Worm (Caenorhabditis elegans) whole organism, L4 larva: ENCODE measurements around the gene R07A4.3.

ENCODE experiments used
- F10B5.3 ChIP-seq: sonication (generic microtip); optimal IDR thresholded peaks from 2 replicates; lab custom pipeline; 2016; ENCODE audit warnings: mild to moderate bottlenecking, missing genetic modification characterization, missing compliant biosample characterization
- F44E2.7 ChIP-seq: fragments of 200-800 bp; sonication (Bioruptor generic); IDR thresholded peaks from 2 replicates; pipeline ENCODE4 v2.1.2; 2022; ENCODE audit warnings: missing genetic modification characterization, missing compliant biosample characterization
- F49E8.2 ChIP-seq: sonication (generic microtip); optimal IDR thresholded peaks from 2 replicates; lab custom pipeline; 2016; ENCODE audit warnings: missing compliant biosample characterization, mild to moderate bottlenecking, missing genetic modification characterization, borderline replicate concordance
- ZK546.5 ChIP-seq, 2 experiments: sonication (generic microtip); optimal IDR thresholded peaks; 2 replicates each; lab custom pipeline; 2017; ENCODE audit warnings: missing biosample characterization in 2 of 2, missing genetic modification characterization in 2 of 2
- aha-1 ChIP-seq: fragments of 150-350 bp; peaks from one replicate; lab custom pipeline; 2014; ENCODE audit warnings: missing biosample characterization, missing genetic modification characterization
- arid-1 ChIP-seq: fragments of 200-800 bp; sonication (Bioruptor generic); conservative IDR thresholded peaks from 2 replicates; pipeline ENCODE4 v1.3.6; 2022; ENCODE audit warnings: missing genetic modification reagents, missing genetic modification characterization, missing compliant biosample characterization
- daf-16 ChIP-seq, 3 experiments: sonication (generic microtip); optimal IDR thresholded peaks; 2 replicates each; lab custom pipeline; 2016 to 2017; ENCODE audit warnings: missing genetic modification characterization in 3 of 3, missing genetic modification reagents in 3 of 3, mild to moderate bottlenecking in 2 of 3, missing compliant biosample characterization in 2 of 3, missing biosample characterization in 1 of 3, moderate library complexity in 1 of 3
- dmd-6 ChIP-seq: fragments of 200-800 bp; sonication (Bioruptor generic); IDR thresholded peaks from 2 replicates; pipeline ENCODE4 v1.3.6; 2022; ENCODE audit warnings: missing genetic modification reagents, missing genetic modification characterization, missing compliant biosample characterization
- dmd-9 ChIP-seq: fragments of 200-800 bp; sonication (Bioruptor generic); IDR thresholded peaks from 2 replicates; pipeline ENCODE4 v1.3.6; 2022; ENCODE audit warnings: missing genetic modification reagents, missing genetic modification characterization, missing compliant biosample characterization
- duxl-1 ChIP-seq: sonication (generic microtip); optimal IDR thresholded peaks from 2 replicates; lab custom pipeline; 2016; ENCODE audit warnings: mild to moderate bottlenecking, missing genetic modification characterization, moderate library complexity, missing compliant biosample characterization; ENCODE audit not compliant: poor library complexity
- fkh-10 ChIP-seq: fragments of 150-350 bp; optimal IDR thresholded peaks from 2 replicates; lab custom pipeline; 2014; ENCODE audit warnings: missing biosample characterization, missing genetic modification reagents, missing genetic modification characterization
- hif-1 ChIP-seq, 2 experiments: sonication (generic microtip); optimal IDR thresholded peaks; 2 replicates each; lab custom pipeline; 2016 to 2017; ENCODE audit warnings: missing compliant biosample characterization in 2 of 2, missing genetic modification characterization in 2 of 2, missing genetic modification reagents in 2 of 2, missing genotype in 2 of 2, mild to moderate bottlenecking in 1 of 2
- hlh-11 ChIP-seq: fragments of 200-800 bp; sonication (Bioruptor generic); optimal IDR thresholded peaks from 2 replicates; lab custom pipeline; 2018; ENCODE audit warnings: mild to moderate bottlenecking, missing genetic modification characterization, missing compliant biosample characterization
- hlh-30 ChIP-seq: sonication (generic microtip); optimal IDR thresholded peaks from 2 replicates; lab custom pipeline; 2017; ENCODE audit warnings: antibody characterized with exemption, mild to moderate bottlenecking, missing genetic modification characterization, missing compliant biosample characterization; ENCODE audit not compliant: insufficient read depth
- lin-15B ChIP-seq: fragments of 150-350 bp; sonication (generic microtip); optimal IDR thresholded peaks from 3 replicates; lab custom pipeline; 2014; ENCODE audit warnings: missing biosample characterization, missing genetic modification characterization
- lin-29 ChIP-seq: fragments of 200-800 bp; sonication (Bioruptor generic); IDR thresholded peaks from 2 replicates; pipeline ENCODE4 v1.3.6; 2022; ENCODE audit warnings: missing genetic modification reagents, missing genetic modification characterization, missing compliant biosample characterization
- mes-2 ChIP-seq: sonication (generic microtip); optimal IDR thresholded peaks from 2 replicates; lab custom pipeline; 2016; ENCODE audit warnings: missing genotype, mild to moderate bottlenecking, missing genetic modification characterization, missing compliant biosample characterization; ENCODE audit not compliant: poor library complexity, severe bottlenecking
- nhr-10 ChIP-seq: fragments of 150-350 bp; optimal IDR thresholded peaks from 2 replicates; lab custom pipeline; 2014; ENCODE audit warnings: missing biosample characterization, missing genetic modification characterization
- nhr-237 ChIP-seq: sonication (generic microtip); optimal IDR thresholded peaks from 2 replicates; lab custom pipeline; 2017; ENCODE audit warnings: missing biosample characterization, missing genetic modification characterization
- nhr-25 ChIP-seq: sonication (generic microtip); optimal IDR thresholded peaks from 2 replicates; lab custom pipeline; 2017; ENCODE audit warnings: missing genetic modification characterization, mild to moderate bottlenecking, missing compliant biosample characterization, antibody characterized with exemption, moderate library complexity, borderline replicate concordance; ENCODE audit not compliant: insufficient read depth
- nhr-28 ChIP-seq: fragments of 150-350 bp; optimal IDR thresholded peaks from 2 replicates; lab custom pipeline; 2014; ENCODE audit warnings: missing biosample characterization, missing genetic modification characterization
- nhr-42 ChIP-seq: fragments of 200-800 bp; sonication (Bioruptor generic); IDR thresholded peaks from 2 replicates; pipeline ENCODE4 v1.3.6; 2022; ENCODE audit warnings: missing genetic modification characterization, missing compliant biosample characterization
- nhr-77 ChIP-seq: fragments of 150-350 bp; optimal IDR thresholded peaks from 2 replicates; lab custom pipeline; 2014; ENCODE audit warnings: missing biosample characterization, missing genetic modification characterization
- php-3 ChIP-seq: fragments of 200-800 bp; sonication (Bioruptor generic); IDR thresholded peaks from 2 replicates; pipeline ENCODE4 v1.3.6; 2022; ENCODE audit warnings: missing genetic modification reagents, missing genetic modification characterization, missing compliant biosample characterization
- pqm-1 ChIP-seq: sonication (generic microtip); optimal IDR thresholded peaks from 2 replicates; lab custom pipeline; 2017; ENCODE audit warnings: missing biosample characterization, missing genetic modification characterization
- rbr-2 ChIP-seq: sonication (generic microtip); optimal IDR thresholded peaks from 2 replicates; lab custom pipeline; 2016; ENCODE audit warnings: missing genotype, missing genetic modification characterization, missing compliant biosample characterization
- sdz-12 ChIP-seq: fragments of 200-800 bp; sonication (Bioruptor generic); optimal IDR thresholded peaks from 2 replicates; lab custom pipeline; 2018; ENCODE audit warnings: mild to moderate bottlenecking, missing genetic modification characterization, missing compliant biosample characterization
- set-16 ChIP-seq: fragments of 200-800 bp; sonication (Bioruptor generic); IDR thresholded peaks from 2 replicates; pipeline ENCODE4 v1.3.6; 2022; ENCODE audit warnings: missing genetic modification reagents, missing genetic modification characterization, missing compliant biosample characterization
- snpc-4 ChIP-seq: fragments of 150-350 bp; optimal IDR thresholded peaks from 2 replicates; lab custom pipeline; 2014; ENCODE audit warnings: missing biosample characterization, missing genetic modification characterization
- spr-1 ChIP-seq: sonication (generic microtip); optimal IDR thresholded peaks from 2 replicates; lab custom pipeline; 2016; ENCODE audit warnings: mild to moderate bottlenecking, missing genetic modification characterization, missing compliant biosample characterization
- unc-39 ChIP-seq: sonication (generic microtip); optimal IDR thresholded peaks from 2 replicates; lab custom pipeline; 2017; ENCODE audit warnings: missing biosample characterization, missing genetic modification characterization
- unc-62 ChIP-seq, 3 experiments: fragments of 150-350 bp in 1 of 3; sonication (generic microtip); optimal IDR thresholded peaks in 2 of 3; peaks in 1 of 3; 1 replicate in 1 of 3; 2 replicates in 2 of 3; lab custom pipeline; 2014 to 2017; ENCODE audit warnings: missing biosample characterization in 3 of 3, missing genetic modification characterization in 3 of 3, missing genetic modification reagents in 3 of 3, missing genotype in 1 of 3
- zag-1 ChIP-seq: fragments of 150-350 bp; optimal IDR thresholded peaks from 2 replicates; lab custom pipeline; 2014; ENCODE audit warnings: missing biosample characterization, missing genetic modification characterization
- zip-2 ChIP-seq: fragments of 150-350 bp; optimal IDR thresholded peaks from 2 replicates; lab custom pipeline; 2014; ENCODE audit warnings: missing biosample characterization, missing genetic modification characterization

Gene R07A4.3

ce11 chrX:10734026-10734425 is 19.5 kb upstream of the R07A4.3 start, which contains the start of gene egl-36:
Gene egl-36 (plus strand): TSS chrX:10734326.
- TF ChIP-seq dmd-9 (no peak), aha-1 (tag; lab: Kevin White, UChicago) (peak; percentile 32)

- TF ChIP-seq hif-1 (tag; optimal IDR thresholded peaks at IDR 0.05; lab: Kevin White, UChicago) (no peak), zag-1 (tag; lab: Kevin White, UChicago) (no peak), nhr-25 (tag; lab: Kevin White, UChicago) (no peak), nhr-237 (tag; lab: Kevin White, UChicago) (no peak), fkh-10 (no peak), mes-2 (tag; lab: Kevin White, UChicago) (no peak), set-16 (GFP tag; lab: Robert Waterston, UW) (no peak), php-3 (no peak)
Measured at ce11 chrX:10746388-10746787, 7.1 kb upstream of the R07A4.3 start, which contains the start of gene R07A4.2. Gene R07A4.2 (minus strand): TSS chrX:10746488.

ce11 chrX:10748145-10748544 is 5.4 kb upstream of the R07A4.3 start:
- TF ChIP-seq lin-15B (tag; lab: Kevin White, UChicago) (no peak), arid-1 (GFP tag; lab: Robert Waterston, UW) (no peak), pqm-1 (peak; percentile 75), zip-2 (tag; lab: Kevin White, UChicago) (no peak), daf-16 (GFP tag; optimal IDR thresholded peaks at IDR 0.05; lab: Kevin White, UChicago) (no peak), daf-16 (tag; optimal IDR thresholded peaks at IDR 0.05; lab: Kevin White, UChicago) (peak; percentile 69), php-3 (0 out of 2 replicates have a peak, but pooled peaks have one; percentile 28), dmd-6 (GFP tag; lab: Robert Waterston, UW) (peak; percentile 34; the same call in 1 of the 2 replicates), F10B5.3 (tag; lab: Kevin White, UChicago) (no peak), nhr-77 (tag; lab: Kevin White, UChicago) (peak; percentile 20), nhr-28 (tag; lab: Kevin White, UChicago) (peak; percentile 60), spr-1 (no peak), hlh-30 (tag; lab: Kevin White, UChicago) (peak; percentile 14)

- TF ChIP-seq rbr-2 (tag; lab: Kevin White, UChicago) (no peak), ZK546.5 (tag; optimal IDR thresholded peaks at IDR 0.05; lab: Kevin White, UChicago) (no peak), unc-62 (GFP tag; optimal IDR thresholded peaks at IDR 0.05 in 1 of 2; lab: Kevin White, UChicago) (peak in 1 of 2 experiments; percentile 14), unc-62 (tag; optimal IDR thresholded peaks at IDR 0.05; lab: Kevin White, UChicago) (no peak), snpc-4 (tag; lab: Kevin White, UChicago) (no peak), hif-1 (tag; optimal IDR thresholded peaks at IDR 0.05; lab: Kevin White, UChicago) (no peak)
Measured at ce11 chrX:10754532-10754931, 1.0 kb downstream of the R07A4.3 start.

- TF ChIP-seq lin-29, result 0 out of 2 replicates have a peak, but pooled peaks have one; percentile 27
- TF ChIP-seq unc-39 (tag; lab: Kevin White, UChicago), result no peak
- no peak for TF ChIP-seq nhr-10 (tag; lab: Kevin White, UChicago)
- peak; percentile 51; the same call in 1 of the 2 replicates for TF ChIP-seq nhr-42 (GFP tag; lab: Robert Waterston, UW)
- 0 out of 2 replicates have a peak, but pooled peaks have one; percentile 12 for TF ChIP-seq dmd-6 (GFP tag; lab: Robert Waterston, UW)
- TF ChIP-seq F49E8.2, result no peak
- TF ChIP-seq hlh-11 (tag; lab: Kevin White, UChicago), result peak; percentile 0
- TF ChIP-seq duxl-1, result peak; percentile 54
- no peak for TF ChIP-seq F44E2.7
- peak; percentile 2 for TF ChIP-seq nhr-28 (tag; lab: Kevin White, UChicago)
- TF ChIP-seq sdz-12 (GFP tag; lab: Kevin White, UChicago), result no peak
- TF ChIP-seq nhr-77 (tag; lab: Kevin White, UChicago), result peak; percentile 13
Measured at ce11 chrX:10756185-10756584, 2.7 kb downstream of the R07A4.3 start.
